Worm (Caenorhabditis elegans): ENCODE results near the gene cyn-10.
A peak's percentile ranks its signal among the peaks of the same experiment; 100 is the strongest.

Gene cyn-10

ce11 chrII:6898017-6898779 lies 15.0 kb downstream of the cyn-10 start, which contains the start of gene hrpl-1 (continued):
- peak; percentile 33 for TF ChIP-seq dve-1 (tag; optimal IDR thresholded peaks at IDR 0.05; ENCODE audit: insufficient read depth)
- peak; percentile 62 for TF ChIP-seq lin-38 (GFP tag; IDR thresholded peaks at IDR 0.05)
- no peak for TF ChIP-seq mep-1 (tag; optimal IDR thresholded peaks at IDR 0.05)
- TF ChIP-seq ama-1 (optimal IDR thresholded peaks at IDR 0.05), result no peak
- no peak for TF ChIP-seq Y5F2A.4 (GFP tag; optimal IDR thresholded peaks at IDR 0.05)

DNA sequence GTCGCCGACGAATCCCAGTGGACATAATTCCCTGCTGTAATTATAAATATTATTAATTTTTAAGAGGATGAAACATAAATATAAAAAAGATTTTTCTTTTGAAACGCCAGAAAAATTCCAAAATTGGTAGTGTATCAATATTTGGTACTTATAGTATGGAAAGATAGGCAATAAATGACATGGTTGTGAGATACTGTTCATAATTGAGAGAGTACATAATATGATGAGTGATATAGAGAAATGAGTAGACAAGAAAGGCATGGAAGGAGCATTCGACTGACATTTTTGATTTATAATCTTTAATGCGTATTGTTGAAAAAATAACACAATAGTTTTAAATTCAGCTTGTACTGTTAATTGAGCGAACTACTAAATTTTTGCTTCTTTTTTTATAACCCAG lies 15.7 kb downstream of the cyn-10 start, which contains the start of gene C44B7.11:
Gene C44B7.11 (minus strand): TSS at position 34 of the 400 bp plus-strand sequence.
- peak; percentile 46 for TF ChIP-seq nhr-28 (tag; optimal IDR thresholded peaks at IDR 0.05)
- TF ChIP-seq ama-1 (optimal IDR thresholded peaks at IDR 0.05), result no peak
- TF ChIP-seq pqm-1 (tag; optimal IDR thresholded peaks at IDR 0.05), result peak; percentile 64
- TF ChIP-seq daf-16 (GFP tag; optimal IDR thresholded peaks at IDR 0.05), result no peak
- TF ChIP-seq daf-16 (tag; optimal IDR thresholded peaks at IDR 0.05), result peak; percentile 32
- peak; percentile 10 for TF ChIP-seq dve-1 (tag; optimal IDR thresholded peaks at IDR 0.05; ENCODE audit: insufficient read depth)
- no peak for TF ChIP-seq hif-1 (tag; optimal IDR thresholded peaks at IDR 0.05)
- TF ChIP-seq ztf-7 (tag; optimal IDR thresholded peaks at IDR 0.05), result peak; percentile 19

DNA sequence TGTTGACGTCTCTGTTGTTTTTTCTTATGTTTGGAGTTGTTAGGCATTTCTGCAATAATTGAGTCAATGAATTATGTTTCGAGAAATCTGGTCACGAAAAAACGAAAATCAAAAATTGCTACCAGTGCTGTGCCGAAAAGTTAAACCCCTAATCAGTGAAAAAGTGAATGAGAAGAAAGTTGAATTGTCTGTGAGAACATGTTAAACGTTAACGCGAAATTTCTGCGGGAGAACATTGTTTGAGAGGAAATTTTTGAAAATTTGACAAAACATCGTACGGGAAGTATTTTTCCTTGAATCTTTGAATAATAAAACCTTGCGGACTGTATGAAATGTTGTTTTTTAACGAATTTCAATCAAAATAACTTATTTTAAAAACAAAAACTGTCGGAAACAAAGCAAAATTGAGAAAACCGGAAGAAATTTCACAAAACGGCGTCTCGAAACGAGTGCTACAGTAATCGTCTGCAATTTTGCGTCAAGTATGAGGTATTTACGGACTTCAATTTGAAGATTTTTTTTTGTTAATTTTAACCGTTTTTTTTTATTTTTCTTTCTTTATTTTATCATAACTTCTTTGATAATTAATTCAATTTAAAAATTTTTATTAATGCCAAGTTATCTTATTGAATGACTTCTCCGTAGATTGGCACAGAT lies 19.4 kb downstream of the cyn-10 start, which contains the start of gene adal-1:
Gene adal-1 (minus strand): TSS at position 51 of the 657 bp plus-strand sequence.
- no peak for TF ChIP-seq snpc-1.2 (GFP tag; IDR thresholded peaks at IDR 0.05)
- no peak for TF ChIP-seq madf-5 (GFP tag; IDR thresholded peaks at IDR 0.05)
- peak in 1 of 2 experiments; percentile 55 for TF ChIP-seq lsy-2 (tag; optimal IDR thresholded peaks at IDR 0.05)
- TF ChIP-seq ces-1 (GFP tag; optimal IDR thresholded peaks at IDR 0.05), result no peak
- TF ChIP-seq ztf-11 (tag; optimal IDR thresholded peaks at IDR 0.05), result no peak
- no peak for TF ChIP-seq F37D6.2 (tag; optimal IDR thresholded peaks at IDR 0.05)
- TF ChIP-seq nhr-237 (tag; optimal IDR thresholded peaks at IDR 0.05), result no peak

DNA sequence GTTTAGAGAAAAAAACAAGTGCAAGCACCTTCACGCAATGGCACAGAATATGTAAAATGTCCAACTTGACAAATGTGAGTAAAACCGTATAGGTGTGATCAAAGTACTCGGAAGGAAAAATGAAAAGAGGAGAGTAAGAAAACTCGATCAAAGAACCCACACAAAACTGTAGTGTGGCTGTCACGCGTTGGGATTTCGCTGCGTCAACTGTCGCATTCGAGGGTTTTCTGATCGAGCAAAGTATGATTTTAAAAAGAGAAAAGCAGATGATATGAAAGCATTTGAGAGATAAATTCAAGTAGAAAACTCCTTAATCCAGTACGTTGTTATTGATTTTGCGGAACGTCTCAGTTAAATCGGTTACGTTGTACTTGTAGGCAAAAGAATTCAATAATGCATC lies 21.3 kb downstream of the cyn-10 start:
- TF ChIP-seq nhr-48 (tag; optimal IDR thresholded peaks at IDR 0.05) (no peak), egl-27 (tag; optimal IDR thresholded peaks at IDR 0.05) (no peak), spr-1 (tag; optimal IDR thresholded peaks at IDR 0.05) (no peak), jun-1 (tag; optimal IDR thresholded peaks at IDR 0.05) (no peak), ama-1 (optimal IDR thresholded peaks at IDR 0.05) (no peak), mxl-2 (GFP tag; conservative IDR thresholded peaks at IDR 0.05) (no peak), dmd-6 (GFP tag; IDR thresholded peaks at IDR 0.05) (peak; percentile 59), pqm-1 (tag; optimal IDR thresholded peaks at IDR 0.05) (no peak), F44E2.7 (GFP tag; IDR thresholded peaks at IDR 0.05) (no peak), daf-19 (GFP tag; conservative IDR thresholded peaks at IDR 0.05) (no peak), rbr-2 (tag; optimal IDR thresholded peaks at IDR 0.05) (no peak), Y105C5A.15 (GFP tag; IDR thresholded peaks at IDR 0.05) (no peak), lin-38 (GFP tag; IDR thresholded peaks at IDR 0.05) (no peak), nhr-77 (tag; optimal IDR thresholded peaks at IDR 0.05) (peak; percentile 78), R02D3.7 (tag; optimal IDR thresholded peaks at IDR 0.05) (no peak), D1046.2 (GFP tag; IDR thresholded peaks at IDR 0.05) (no peak), ceh-82 (tag; optimal IDR thresholded peaks at IDR 0.05) (no peak), fos-1 (tag; optimal IDR thresholded peaks at IDR 0.05) (no peak), nhr-76 (tag; optimal IDR thresholded peaks at IDR 0.05) (peak; percentile 27), ceh-28 (tag; optimal IDR thresholded peaks at IDR 0.05) (no peak), F10B5.3 (tag; optimal IDR thresholded peaks at IDR 0.05) (no peak), mep-1 (tag; optimal IDR thresholded peaks at IDR 0.05) (peak; percentile 48), ZK337.2 (GFP tag; IDR thresholded peaks at IDR 0.05) (no peak), zip-11 (GFP tag; IDR thresholded peaks at IDR 0.05) (no peak), skn-1 (tag; optimal IDR thresholded peaks at IDR 0.05) (no peak), tag-97 (GFP tag; IDR thresholded peaks at IDR 0.05) (no peak), nhr-111 (GFP tag; optimal IDR thresholded peaks at IDR 0.05) (no peak), egl-43 (GFP tag; IDR thresholded peaks at IDR 0.05) (no peak), dmd-9 (GFP tag; IDR thresholded peaks at IDR 0.05) (no peak), ctbp-1 (GFP tag; IDR thresholded peaks at IDR 0.05) (no peak), duxl-1 (tag; optimal IDR thresholded peaks at IDR 0.05; ENCODE audit: poor library complexity) (no peak)
